Fruit fly (Drosophila melanogaster): ENCODE results near the gene CG32986.
A peak's percentile ranks its signal among the peaks of the same experiment; 100 is the strongest.

The CG32986 gene

DNA sequence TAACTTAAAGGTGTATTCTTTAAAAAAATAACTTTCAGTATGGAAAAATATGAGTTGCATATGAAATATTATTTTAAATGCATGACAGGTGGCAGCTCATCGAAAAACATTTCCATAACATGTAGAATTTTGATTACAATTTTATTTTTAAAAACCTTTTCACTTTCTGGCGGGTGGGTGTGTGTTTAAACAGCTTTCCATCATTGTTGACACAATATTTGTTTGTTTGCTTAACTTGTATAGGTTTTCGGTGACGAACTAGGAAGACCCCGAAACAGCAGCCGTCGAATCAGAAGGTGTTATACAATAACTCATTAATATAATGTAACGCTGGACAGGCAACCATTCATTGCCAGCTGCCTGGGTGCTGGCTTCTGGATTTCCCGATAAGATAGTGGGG lies 2.7 kb upstream of the CG32986 start (continued):
- TF ChIP-seq CG15514 (GFP tag; optimal IDR thresholded peaks at IDR 0.05): peak; percentile 8
- TF ChIP-seq tap (tag; optimal IDR thresholded peaks at IDR 0.05): no peak
- TF ChIP-seq CG6254 (GFP tag; optimal IDR thresholded peaks at IDR 0.05): peak; percentile 19
- TF ChIP-seq onecut (GFP tag; IDR thresholded peaks at IDR 0.05): peak; percentile 30
- no peak for TF ChIP-seq Mrtf (GFP tag; IDR thresholded peaks at IDR 0.05)
- no peak for TF ChIP-seq CG12942 (GFP tag; optimal IDR thresholded peaks at IDR 0.05)
- TF ChIP-seq CG3281 (GFP tag; optimal IDR thresholded peaks at IDR 0.05): peak; percentile 58
- TF ChIP-seq CG17829 (tag; optimal IDR thresholded peaks at IDR 0.05): no peak
- TF ChIP-seq Deaf1 (tag; optimal IDR thresholded peaks at IDR 0.05): no peak
- no peak for TF ChIP-seq D19B (GFP tag; optimal IDR thresholded peaks at IDR 0.05)
- no peak for TF ChIP-seq row (GFP tag; IDR thresholded peaks at IDR 0.05)
- TF ChIP-seq al (GFP tag; IDR thresholded peaks at IDR 0.05): no peak
- TF ChIP-seq HLHmδ (GFP tag; optimal IDR thresholded peaks at IDR 0.05): peak; percentile 8
- TF ChIP-seq CG4360 (GFP tag; IDR thresholded peaks at IDR 0.05): no peak
- TF ChIP-seq scrt (GFP tag; optimal IDR thresholded peaks at IDR 0.05): no peak
- TF ChIP-seq ap (GFP tag; IDR thresholded peaks at IDR 0.05): no peak
- TF ChIP-seq CG42726 (GFP tag; IDR thresholded peaks at IDR 0.05; ENCODE audit: partially characterized antibody): no peak
- TF ChIP-seq ash1 (GFP tag; optimal IDR thresholded peaks at IDR 0.05): no peak
- no peak for TF ChIP-seq CG1233 (GFP tag; optimal IDR thresholded peaks at IDR 0.05)
- no peak for TF ChIP-seq Opbp (GFP tag; IDR thresholded peaks at IDR 0.05; ENCODE audit: partially characterized antibody)
- TF ChIP-seq Ets65A (GFP tag): no peak
- TF ChIP-seq CG32767 (GFP tag; IDR thresholded peaks at IDR 0.05): no peak
- no peak for TF ChIP-seq klu (GFP tag; IDR thresholded peaks at IDR 0.05)
- peak; percentile 34 for TF ChIP-seq schlank (tag; optimal IDR thresholded peaks at IDR 0.05)
- no peak for TF ChIP-seq run (tag; optimal IDR thresholded peaks at IDR 0.05)
- TF ChIP-seq inv (GFP tag; IDR thresholded peaks at IDR 0.05; ENCODE audit: partially characterized antibody): no peak
- no peak for TF ChIP-seq Sin3A (optimal IDR thresholded peaks at IDR 0.05)
- peak; percentile 32 for TF ChIP-seq caup (GFP tag; optimal IDR thresholded peaks at IDR 0.05; ENCODE audit: severe bottlenecking)
- TF ChIP-seq nerfin-2 (GFP tag; IDR thresholded peaks at IDR 0.05; ENCODE audit: partially characterized antibody): no peak
- TF ChIP-seq lab (GFP tag; optimal IDR thresholded peaks at IDR 0.05): peak; percentile 71
- no peak for TF ChIP-seq CG11504 (tag; optimal IDR thresholded peaks at IDR 0.05)
- no peak for TF ChIP-seq zf30C (GFP tag; optimal IDR thresholded peaks at IDR 0.05)
- no peak for TF ChIP-seq fru (optimal IDR thresholded peaks at IDR 0.05)
- TF ChIP-seq CG43689 (GFP tag; IDR thresholded peaks at IDR 0.05): no peak
- TF ChIP-seq ind (GFP tag; optimal IDR thresholded peaks at IDR 0.05): no peak
- TF ChIP-seq Ptx1 (GFP tag; IDR thresholded peaks at IDR 0.05): no peak
- TF ChIP-seq CG10267 (tag; optimal IDR thresholded peaks at IDR 0.05): no peak
- no peak for TF ChIP-seq CG10654 (GFP tag; optimal IDR thresholded peaks at IDR 0.05)
- peak; percentile 51 for TF ChIP-seq Xrp1 (GFP tag; IDR thresholded peaks at IDR 0.05)
- no peak for TF ChIP-seq CG18476 (GFP tag; optimal IDR thresholded peaks at IDR 0.05)
- no peak for TF ChIP-seq hb (GFP tag; IDR thresholded peaks at IDR 0.05; ENCODE audit: partially characterized antibody)
- TF ChIP-seq CG10462 (GFP tag; optimal IDR thresholded peaks at IDR 0.05): no peak
- TF ChIP-seq CG17328 (GFP tag; IDR thresholded peaks at IDR 0.05): no peak
- no peak for TF ChIP-seq ewg (GFP tag; optimal IDR thresholded peaks at IDR 0.05)
- no peak for TF ChIP-seq dysf (GFP tag; IDR thresholded peaks at IDR 0.05)
- TF ChIP-seq cg (GFP tag; optimal IDR thresholded peaks at IDR 0.05): no peak
- peak; percentile 6 for TF ChIP-seq sqz (GFP tag; optimal IDR thresholded peaks at IDR 0.05)
- no peak for TF ChIP-seq CoRest (tag; optimal IDR thresholded peaks at IDR 0.05)
- TF ChIP-seq Usf (GFP tag; optimal IDR thresholded peaks at IDR 0.05): no peak
- no peak for TF ChIP-seq Xbp1 (GFP tag; optimal IDR thresholded peaks at IDR 0.05)
- peak; percentile 20 for TF ChIP-seq BtbVII (GFP tag; optimal IDR thresholded peaks at IDR 0.05)
- no peak for TF ChIP-seq Vsx1 (GFP tag; optimal IDR thresholded peaks at IDR 0.05)

All from whole organism, embryonic.